Worm (Caenorhabditis elegans) whole organism, midembryonic: Measurements from ENCODE around the gene sysm-1.

ENCODE experiments used
- T22C8.4 ChIP-seq: fragments of 200-800 bp; sonication (Bioruptor generic); IDR thresholded peaks from 2 replicates; pipeline ENCODE4 v1.3.6; 2022; ENCODE audit warnings: missing genetic modification characterization, missing compliant biosample characterization
- cog-1 ChIP-seq: sonication (generic microtip); optimal IDR thresholded peaks from 2 replicates; lab custom pipeline; 2016; ENCODE audit warnings: missing genetic modification characterization, missing compliant biosample characterization
- flt-1 ChIP-seq: fragments of 200-800 bp; sonication (Bioruptor generic); IDR thresholded peaks from 2 replicates; pipeline ENCODE4 v1.3.6; 2022; ENCODE audit warnings: missing genetic modification characterization, missing compliant biosample characterization
- klf-2 ChIP-seq: fragments of 200-800 bp; sonication (Bioruptor generic); conservative IDR thresholded peaks from 2 replicates; pipeline ENCODE4 v1.3.6; 2022; ENCODE audit warnings: missing genetic modification reagents, missing genetic modification characterization, missing compliant biosample characterization
- med-1 ChIP-seq: sonication (generic microtip); optimal IDR thresholded peaks from 2 replicates; lab custom pipeline; 2017; ENCODE audit warnings: missing genetic modification characterization, mild to moderate bottlenecking, missing compliant biosample characterization, antibody characterized with exemption, missing genetic modification reagents; ENCODE audit not compliant: insufficient read depth
- tab-1 ChIP-seq: fragments of 200-800 bp; sonication (Bioruptor generic); IDR thresholded peaks from 2 replicates; pipeline ENCODE4 v1.3.6; 2022; ENCODE audit warnings: missing genetic modification characterization, missing compliant biosample characterization
- ztf-23 ChIP-seq: fragments of 200-800 bp; sonication (Bioruptor generic); IDR thresholded peaks from 2 replicates; pipeline ENCODE4 v1.3.6; 2022; ENCODE audit warnings: missing genetic modification reagents, missing genetic modification characterization, missing compliant biosample characterization
- ztf-29 ChIP-seq: fragments of 200-800 bp; sonication (Bioruptor generic); IDR thresholded peaks from 2 replicates; pipeline ENCODE4 v1.3.6; 2022; ENCODE audit warnings: missing genetic modification reagents, missing genetic modification characterization, missing compliant biosample characterization

ce11 chrII:9061099-9061498 lies 21.9 kb downstream of the sysm-1 start, which contains the start of gene T24B8.3:
- 0 out of 2 replicates have a peak, but pooled peaks have one; percentile 6 for TF ChIP-seq tab-1 (GFP tag; lab: Robert Waterston, UW)
- TF ChIP-seq klf-2 (GFP tag; lab: Robert Waterston, UW): no peak
- TF ChIP-seq flt-1: no peak
- TF ChIP-seq ztf-29 (GFP tag; lab: Robert Waterston, UW): no peak
- TF ChIP-seq cog-1 (tag; lab: Kevin White, UChicago): no peak
- TF ChIP-seq T22C8.4 (GFP tag; lab: Robert Waterston, UW): no peak
- TF ChIP-seq med-1: no peak
- TF ChIP-seq ztf-23: no peak
